Fruit fly (Drosophila melanogaster) whole organism, pupa: ENCODE results near the gene CG10600.
A peak's percentile ranks its signal among the peaks of the same experiment; 100 is the strongest.

Experiments
- CG10348 ChIP-seq: fragments of 200-800 bp; sonication (Bioruptor generic); IDR thresholded peaks from 2 replicates; pipeline ENCODE4 v1.3.6; 2022; ENCODE audit warnings: missing biosample characterization, missing genetic modification characterization
- CG12605 ChIP-seq: fragments of 200-800 bp; sonication (Bioruptor generic); IDR thresholded peaks from 2 replicates; pipeline ENCODE4 v1.3.6; 2022; ENCODE audit warnings: missing biosample characterization, missing genetic modification characterization
- CG13204 ChIP-seq: fragments of 200-800 bp; sonication (Bioruptor generic); optimal IDR thresholded peaks from 2 replicates; lab custom pipeline; 2018; ENCODE audit warnings: missing biosample characterization, mild to moderate bottlenecking, missing genetic modification characterization, moderate library complexity
- CG14655 ChIP-seq: fragments of 200-800 bp; sonication (Bioruptor generic); optimal IDR thresholded peaks from 3 replicates; lab custom pipeline; 2017; ENCODE audit warnings: mild to moderate bottlenecking, missing biosample characterization, missing genetic modification reagents, missing genetic modification characterization
- CG15710 ChIP-seq: fragments of 200-800 bp; sonication (Bioruptor generic); optimal IDR thresholded peaks from 2 replicates; lab custom pipeline; 2018; ENCODE audit warnings: missing biosample characterization, mild to moderate bottlenecking, missing genetic modification characterization, moderate library complexity
- CG17806 ChIP-seq: fragments of 200-800 bp; sonication (Bioruptor generic); optimal IDR thresholded peaks from 2 replicates; lab custom pipeline; 2018; ENCODE audit warnings: missing biosample characterization, mild to moderate bottlenecking, missing genetic modification characterization, moderate library complexity
- CG32121 ChIP-seq: fragments of 200-800 bp; sonication (Bioruptor generic); IDR thresholded peaks from 2 replicates; pipeline ENCODE4 v1.3.6; 2022; ENCODE audit warnings: missing biosample characterization, missing genetic modification characterization
- CG34367 ChIP-seq: fragments of 200-800 bp; sonication (Bioruptor generic); optimal IDR thresholded peaks from 2 replicates; lab custom pipeline; 2018; ENCODE audit warnings: missing biosample characterization, mild to moderate bottlenecking, missing genetic modification characterization
- CG4496 ChIP-seq: fragments of 200-800 bp; sonication (Bioruptor generic); IDR thresholded peaks from 3 replicates; pipeline ENCODE4 v1.3.6; 2022; ENCODE audit warnings: missing biosample characterization, missing genetic modification characterization
- CG8159 ChIP-seq: fragments of 200-800 bp; sonication (Bioruptor generic); optimal IDR thresholded peaks from 3 replicates; lab custom pipeline; 2018; ENCODE audit warnings: missing biosample characterization, mild to moderate bottlenecking, missing genetic modification characterization, moderate library complexity
- CG8301 ChIP-seq: fragments of 200-800 bp; sonication (Bioruptor generic); optimal IDR thresholded peaks from 2 replicates; lab custom pipeline; 2018; ENCODE audit warnings: missing biosample characterization, mild to moderate bottlenecking, missing genetic modification characterization
- CG9948 ChIP-seq: fragments of 200-800 bp; sonication (Bioruptor generic); optimal IDR thresholded peaks from 2 replicates; lab custom pipeline; 2018; ENCODE audit warnings: missing biosample characterization, mild to moderate bottlenecking, missing genetic modification characterization, moderate library complexity
- D1 ChIP-seq: fragments of 200-800 bp; sonication (Bioruptor generic); optimal IDR thresholded peaks from 2 replicates; lab custom pipeline; 2018; ENCODE audit warnings: missing biosample characterization, mild to moderate bottlenecking, missing genetic modification characterization, moderate library complexity
- EcR ChIP-seq: fragments of 200-800 bp; sonication (Bioruptor generic); optimal IDR thresholded peaks from 3 replicates; lab custom pipeline; 2019; ENCODE audit warnings: missing biosample characterization, missing genetic modification characterization, mild to moderate bottlenecking, moderate library complexity, missing genetic modification reagents
- Ets98B ChIP-seq: fragments of 200-800 bp; sonication (Bioruptor generic); IDR thresholded peaks from 2 replicates; pipeline ENCODE4 v1.3.6; 2022; ENCODE audit warnings: missing biosample characterization, missing genetic modification characterization
- Pif1A ChIP-seq: fragments of 200-800 bp; sonication (Bioruptor generic); optimal IDR thresholded peaks from 3 replicates; lab custom pipeline; 2016; ENCODE audit warnings: missing biosample characterization, missing genetic modification characterization
- Pif1B ChIP-seq: fragments of 200-800 bp; sonication (Bioruptor generic); optimal IDR thresholded peaks from 3 replicates; lab custom pipeline; 2016; ENCODE audit warnings: missing biosample characterization, missing genetic modification characterization
- Snoo ChIP-seq: fragments of 200-800 bp; sonication (Bioruptor generic); optimal IDR thresholded peaks from 3 replicates; lab custom pipeline; 2017; ENCODE audit warnings: missing biosample characterization, mild to moderate bottlenecking, missing genetic modification characterization, inconsistent platforms
- fd96Ca ChIP-seq: fragments of 200-800 bp; sonication (Bioruptor generic); IDR thresholded peaks from 3 replicates; pipeline ENCODE4 v1.3.6; 2022; ENCODE audit warnings: missing biosample characterization, missing genetic modification characterization
- gl ChIP-seq: fragments of 200-800 bp; sonication (Bioruptor generic); optimal IDR thresholded peaks from 2 replicates; lab custom pipeline; 2018; ENCODE audit warnings: missing biosample characterization, mild to moderate bottlenecking, missing genetic modification characterization
- rn ChIP-seq: fragments of 200-800 bp; sonication (Bioruptor generic); IDR thresholded peaks from 2 replicates; pipeline ENCODE4 v1.3.6; 2022; ENCODE audit warnings: missing biosample characterization, missing genetic modification characterization

CG10600 gene

DNA sequence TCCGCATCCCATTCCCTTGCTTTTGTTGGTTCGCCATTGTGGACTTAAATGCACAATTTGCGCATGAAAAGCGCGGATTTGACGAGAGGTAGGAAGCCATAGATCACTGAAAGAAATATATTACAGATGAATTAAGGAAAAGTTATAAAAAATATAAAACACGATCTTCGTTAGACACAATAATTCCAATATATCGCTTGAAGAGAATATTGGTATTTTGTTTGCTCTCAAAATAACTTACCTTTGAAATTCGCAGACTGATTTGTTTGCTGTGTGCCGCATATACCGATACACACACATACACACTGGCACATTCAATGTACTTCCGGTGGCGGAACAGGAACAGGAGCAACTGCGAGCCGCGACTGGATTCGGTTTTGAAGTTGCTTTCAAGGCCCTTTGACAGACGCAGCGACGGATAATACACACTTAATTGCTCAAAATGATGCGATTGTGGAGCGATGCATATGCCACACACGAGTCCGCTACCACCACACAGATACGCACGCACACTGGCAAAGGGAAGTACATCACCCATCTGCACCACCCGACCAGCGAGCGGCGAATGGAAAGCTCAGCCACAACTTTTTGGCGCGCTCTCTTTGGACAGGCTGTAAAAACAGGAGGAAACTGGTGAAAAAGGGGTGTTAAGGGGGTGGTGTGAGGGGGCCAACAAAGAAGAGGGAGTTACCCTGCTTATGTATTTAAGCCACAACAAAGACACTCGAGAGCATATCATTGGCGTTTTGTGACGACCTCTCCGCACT is 33.7 kb downstream of the CG10600 start:
- TF ChIP-seq fd96Ca (GFP tag; lab: Robert Waterston, UW), result no peak
- TF ChIP-seq CG15710, result peak; percentile 31
- TF ChIP-seq Ets98B (GFP tag; lab: Robert Waterston, UW), result no peak
- TF ChIP-seq CG8159, result peak; percentile 44
- TF ChIP-seq CG12605 (GFP tag; lab: Robert Waterston, UW), result no peak
- TF ChIP-seq CG13204 (GFP tag; lab: Kevin White, UChicago), result no peak
- TF ChIP-seq CG17806 (tag; lab: Kevin White, UChicago), result no peak
- no peak for TF ChIP-seq Pif1A (GFP tag; lab: Kevin White, UChicago)
- no peak for TF ChIP-seq CG4496 (GFP tag; lab: Robert Waterston, UW)
- TF ChIP-seq Pif1B (GFP tag; lab: Kevin White, UChicago), result no peak
- TF ChIP-seq gl (tag; lab: Kevin White, UChicago), result no peak
- TF ChIP-seq rn, result no peak
- no peak for TF ChIP-seq EcR (GFP tag; lab: Kevin White, UChicago)
- no peak for TF ChIP-seq CG14655 (GFP tag; lab: Kevin White, UChicago)
- TF ChIP-seq CG10348, result no peak
- peak; percentile 10 for TF ChIP-seq CG9948 (tag; lab: Kevin White, UChicago)
- TF ChIP-seq D1, result no peak
- peak; percentile 19 for TF ChIP-seq Snoo (tag; lab: Kevin White, UChicago)
- no peak for TF ChIP-seq CG8301
- TF ChIP-seq CG32121, result no peak
- no peak for TF ChIP-seq CG34367 (tag; lab: Kevin White, UChicago)

DNA sequence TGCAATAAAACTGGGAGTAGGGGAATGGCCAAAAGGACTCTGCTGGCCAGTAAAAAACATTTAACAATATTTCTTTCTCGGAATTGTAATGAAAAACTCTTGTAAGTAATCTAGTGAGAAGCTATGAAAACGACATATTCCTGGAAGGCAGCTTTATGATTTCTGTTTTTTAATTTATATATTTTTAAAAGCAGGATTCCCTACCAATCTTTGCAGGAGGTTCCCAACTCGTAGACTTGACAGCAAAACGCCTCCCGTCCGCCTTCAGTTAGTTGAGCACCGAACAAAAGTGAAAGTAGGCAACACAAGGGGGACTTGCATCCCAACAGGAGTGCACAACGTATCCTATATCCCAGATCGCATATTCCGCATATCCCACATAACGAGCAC is 34.2 kb downstream of the CG10600 start, which contains the start of gene CG43814:
TSS of gene CG43814 (minus strand) at position 101 of the 390 bp plus-strand sequence.
- no peak for TF ChIP-seq CG15710
- no peak for TF ChIP-seq CG17806 (tag; lab: Kevin White, UChicago)

DNA sequence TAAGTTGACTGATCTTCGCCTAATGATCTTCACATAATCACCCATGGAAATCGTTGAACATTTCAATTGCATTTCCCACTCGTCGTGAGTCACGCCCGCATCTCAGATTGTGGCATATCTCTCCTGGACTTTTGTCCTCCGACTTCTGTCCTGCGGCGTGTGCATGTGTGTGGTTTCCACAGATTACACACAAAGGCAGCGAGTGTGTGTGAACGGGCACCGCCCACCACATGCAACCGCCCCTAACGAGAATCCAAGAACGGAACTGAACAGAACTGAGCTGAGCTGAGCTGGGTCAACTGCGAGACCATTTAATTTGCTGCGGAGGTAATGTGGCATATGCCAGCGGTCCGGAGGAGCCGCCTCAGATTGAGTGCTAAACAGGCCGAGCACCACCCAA is 37.8 kb downstream of the CG10600 start:
- TF ChIP-seq gl (tag; lab: Kevin White, UChicago) (no peak), fd96Ca (GFP tag; lab: Robert Waterston, UW) (no peak), CG32121 (no peak), CG8159 (no peak), CG8301 (no peak), CG13204 (GFP tag; lab: Kevin White, UChicago) (no peak)

DNA sequence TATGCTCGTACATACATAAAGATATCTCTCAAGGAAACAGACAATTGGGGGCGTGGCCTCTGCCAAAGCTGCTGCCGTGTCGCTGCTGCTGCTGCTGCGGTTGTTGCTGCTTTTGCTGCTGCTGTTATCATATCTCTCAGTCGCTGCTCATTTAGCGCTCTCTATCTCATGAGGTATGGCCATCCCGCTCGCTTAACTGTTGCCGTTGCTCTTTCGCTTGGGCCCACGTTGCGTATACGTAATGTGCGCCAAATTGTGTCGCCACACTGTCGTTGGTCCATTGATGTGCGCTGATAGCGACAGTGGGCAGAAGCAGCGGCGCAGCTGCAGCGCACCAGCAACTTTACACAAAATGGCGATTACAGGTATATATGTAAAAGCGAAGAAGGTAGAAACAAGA is 43.0 kb downstream of the CG10600 start:
- no peak for TF ChIP-seq Pif1B (GFP tag; lab: Kevin White, UChicago)
- TF ChIP-seq CG8159, result no peak
- TF ChIP-seq CG4496 (GFP tag; lab: Robert Waterston, UW), result peak; percentile 21; the same call in 1 of the 3 replicates

DNA sequence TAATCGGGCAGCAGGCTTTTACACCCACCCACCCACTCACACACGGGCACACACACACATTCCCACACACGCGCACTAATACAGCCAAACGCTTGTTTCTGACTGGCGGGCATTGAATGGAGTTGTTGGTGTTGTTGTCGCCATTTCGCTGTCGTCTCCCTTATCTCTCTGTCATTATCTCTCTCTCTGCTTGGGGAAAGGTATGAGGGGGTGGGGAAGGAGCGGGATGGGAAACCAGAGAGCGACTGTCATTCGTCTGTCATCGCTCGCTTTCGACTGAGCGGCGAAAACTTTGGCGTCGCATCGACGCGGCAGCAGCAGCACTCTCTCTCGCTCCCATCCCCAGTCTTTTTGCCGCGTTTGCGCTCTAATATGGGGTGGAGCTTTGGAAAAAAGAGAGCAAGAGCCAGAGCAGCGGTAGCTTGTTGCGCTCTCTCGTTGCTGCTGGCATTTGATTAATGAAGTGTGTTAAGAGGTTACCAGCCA is 43.5 kb downstream of the CG10600 start:
- TF ChIP-seq CG14655 (GFP tag; lab: Kevin White, UChicago) (no peak), CG4496 (GFP tag; lab: Robert Waterston, UW) (0 out of 3 replicates have a peak, but pooled peaks have one; percentile 26), fd96Ca (GFP tag; lab: Robert Waterston, UW) (peak; percentile 32; the same call in 1 of the 3 replicates), CG34367 (tag; lab: Kevin White, UChicago) (no peak), Pif1A (GFP tag; lab: Kevin White, UChicago) (no peak), rn (no peak)

dm6 chr2L:18793243-18793642 is 46.2 kb downstream of the CG10600 start:
- TF ChIP-seq fd96Ca (GFP tag; lab: Robert Waterston, UW) (no peak), rn (no peak), gl (tag; lab: Kevin White, UChicago) (no peak), CG12605 (GFP tag; lab: Robert Waterston, UW) (no peak), CG8301 (no peak), CG34367 (tag; lab: Kevin White, UChicago) (no peak), CG4496 (GFP tag; lab: Robert Waterston, UW) (no peak), Pif1A (GFP tag; lab: Kevin White, UChicago) (no peak), D1 (no peak), CG8159 (no peak), Snoo (tag; lab: Kevin White, UChicago) (no peak), Ets98B (GFP tag; lab: Robert Waterston, UW) (no peak), EcR (GFP tag; lab: Kevin White, UChicago) (no peak)

DNA sequence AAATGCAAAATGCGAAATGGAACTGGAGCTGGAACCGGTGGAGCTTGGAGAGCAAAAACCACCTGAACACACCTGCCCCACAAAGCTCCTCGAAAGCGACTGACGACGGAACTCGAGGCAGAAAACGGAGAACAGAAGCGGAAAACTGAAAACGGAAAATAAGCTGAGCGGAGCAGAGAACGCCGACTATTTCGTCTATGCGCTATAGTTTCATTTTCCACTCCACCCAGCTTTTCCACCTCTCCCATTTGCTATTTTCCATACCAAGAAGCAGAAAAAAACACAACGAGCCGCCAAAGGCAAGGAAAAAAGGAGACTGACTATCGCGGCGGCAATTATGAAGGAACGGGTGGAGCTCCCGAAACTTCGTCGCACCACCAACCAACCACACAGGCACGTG is 46.7 kb downstream of the CG10600 start, which contains the start of gene ham:
TSS of gene ham (minus strand) at position 101 of the 400 bp plus-strand sequence.
- no peak for TF ChIP-seq CG8159
